Fruit fly (Drosophila melanogaster) whole organism, embryonic: ENCODE data around the gene Or85a.

Experiments
- Bteb2 ChIP-seq: fragments of 200-800 bp; sonication (Bioruptor generic); optimal IDR thresholded peaks from 2 replicates; lab custom pipeline; 2016; ENCODE audit warnings: missing biosample characterization, missing genetic modification characterization
- CG11504 ChIP-seq: fragments of 200-800 bp; sonication (Bioruptor generic); optimal IDR thresholded peaks from 3 replicates; lab custom pipeline; 2019; ENCODE audit warnings: missing biosample characterization, mild to moderate bottlenecking, missing genetic modification characterization, moderate library complexity
- CG12071 ChIP-seq: fragments of 200-800 bp; sonication (Bioruptor generic); optimal IDR thresholded peaks from 3 replicates; lab custom pipeline; 2018; ENCODE audit warnings: missing biosample characterization, mild to moderate bottlenecking, missing genetic modification characterization
- CG12299 ChIP-seq: fragments of 200-800 bp; sonication (Bioruptor generic); optimal IDR thresholded peaks from 2 replicates; lab custom pipeline; 2018; ENCODE audit warnings: missing biosample characterization, mild to moderate bottlenecking, missing genetic modification characterization
- CG12659 ChIP-seq: fragments of 200-800 bp; sonication (Bioruptor generic); optimal IDR thresholded peaks from 3 replicates; lab custom pipeline; 2017; ENCODE audit warnings: mild to moderate bottlenecking, missing biosample characterization, missing genetic modification reagents, missing genetic modification characterization
- CG12942 ChIP-seq: fragments of 200-800 bp; sonication (Bioruptor generic); optimal IDR thresholded peaks from 3 replicates; lab custom pipeline; 2016; ENCODE audit warnings: missing biosample characterization, missing genetic modification characterization
- CG14667 ChIP-seq: fragments of 200-800 bp; sonication (Bioruptor generic); IDR thresholded peaks from 2 replicates; pipeline ENCODE4 v1.3.6; 2022; ENCODE audit warnings: missing biosample characterization, missing genetic modification characterization
- CG1603 ChIP-seq: fragments of 200-800 bp; sonication (Bioruptor generic); optimal IDR thresholded peaks from 2 replicates; lab custom pipeline; 2019; ENCODE audit warnings: missing biosample characterization, mild to moderate bottlenecking, missing genetic modification characterization, moderate library complexity
- CG17328 ChIP-seq: fragments of 200-800 bp; sonication (Bioruptor generic); IDR thresholded peaks from 2 replicates; pipeline ENCODE4 v1.3.6; 2022; ENCODE audit warnings: missing biosample characterization, missing genetic modification characterization
- CG17359 ChIP-seq: fragments of 200-800 bp; sonication (Bioruptor generic); optimal IDR thresholded peaks from 3 replicates; lab custom pipeline; 2018; ENCODE audit warnings: missing biosample characterization, mild to moderate bottlenecking, missing genetic modification characterization, moderate library complexity
- CG18262 ChIP-seq: fragments of 200-800 bp; optimal IDR thresholded peaks from 3 replicates; lab custom pipeline; 2019; ENCODE audit warnings: missing biosample characterization, mild to moderate bottlenecking, missing genetic modification characterization, moderate library complexity
- CG2202 ChIP-seq: fragments of 200-800 bp; sonication (Bioruptor generic); optimal IDR thresholded peaks from 2 replicates; lab custom pipeline; 2018; ENCODE audit warnings: missing biosample characterization, mild to moderate bottlenecking, missing genetic modification characterization
- CG30403 ChIP-seq: fragments of 200-800 bp; sonication (Bioruptor generic); optimal IDR thresholded peaks from 3 replicates; lab custom pipeline; 2016; ENCODE audit warnings: missing biosample characterization, missing genetic modification characterization
- CG34422 ChIP-seq: fragments of 200-800 bp; sonication (Bioruptor generic); IDR thresholded peaks from 3 replicates; pipeline ENCODE4 v1.3.6; 2022; ENCODE audit warnings: missing biosample characterization, missing genetic modification characterization
- CG4424 ChIP-seq: fragments of 200-800 bp; sonication (Bioruptor generic); optimal IDR thresholded peaks from 3 replicates; lab custom pipeline; 2016; ENCODE audit warnings: missing biosample characterization, missing genetic modification characterization
- CG4820 ChIP-seq: fragments of 200-800 bp; sonication (Bioruptor generic); optimal IDR thresholded peaks from 3 replicates; lab custom pipeline; 2016; ENCODE audit warnings: missing biosample characterization, missing genetic modification characterization
- CG5180 ChIP-seq: fragments of 200-800 bp; sonication (Bioruptor generic); optimal IDR thresholded peaks from 3 replicates; lab custom pipeline; 2017; ENCODE audit warnings: missing biosample characterization, missing genetic modification characterization, mild to moderate bottlenecking, moderate library complexity, missing genetic modification reagents
- CG6689 ChIP-seq: fragments of 200-800 bp; sonication (Bioruptor generic); IDR thresholded peaks from 2 replicates; pipeline ENCODE4 v1.3.6; 2022; ENCODE audit warnings: missing biosample characterization, missing genetic modification characterization
- D19A ChIP-seq: fragments of 200-800 bp; optimal IDR thresholded peaks from 3 replicates; lab custom pipeline; 2019; ENCODE audit warnings: missing biosample characterization, mild to moderate bottlenecking, missing genetic modification characterization, moderate library complexity
- Doc2 ChIP-seq: fragments of 200-800 bp; sonication (Bioruptor generic); IDR thresholded peaks from 2 replicates; pipeline ENCODE4 v1.3.6; 2022; ENCODE audit warnings: missing biosample characterization, missing genetic modification characterization
- E2f1 ChIP-seq: fragments of 200-800 bp; sonication (Bioruptor generic); IDR thresholded peaks from 2 replicates; pipeline ENCODE4 v1.3.6; 2022; ENCODE audit warnings: missing biosample characterization, missing genetic modification characterization
- Lim3 ChIP-seq: fragments of 200-800 bp; sonication (Bioruptor generic); IDR thresholded peaks from 2 replicates; pipeline ENCODE4 v1.3.6; 2022; ENCODE audit warnings: missing biosample characterization, missing genetic modification characterization
- Mad ChIP-seq: fragments of 200-800 bp; sonication (Bioruptor generic); optimal IDR thresholded peaks from 2 replicates; lab custom pipeline; 2016; ENCODE audit warnings: missing biosample characterization, missing genetic modification characterization
- Neu2 ChIP-seq: fragments of 200-800 bp; sonication (Bioruptor generic); optimal IDR thresholded peaks from 3 replicates; lab custom pipeline; 2016; ENCODE audit warnings: missing biosample characterization, missing genetic modification characterization, borderline replicate concordance
- Pdp1 ChIP-seq, 2 experiments: fragments of 200-800 bp; sonication (Bioruptor generic); optimal IDR thresholded peaks; 3 replicates each; lab custom pipeline; 2016; ENCODE audit warnings: missing biosample characterization in 2 of 2, missing genetic modification characterization in 2 of 2, mild to moderate bottlenecking in 1 of 2, moderate library complexity in 1 of 2
- Stat92E ChIP-seq, 3 experiments: fragments of >200 bp in 2 of 3; fragments of 200-800 bp in 1 of 3; sonication (Bioruptor generic) in 1 of 3; optimal IDR thresholded peaks; 2 replicates each; lab custom pipeline; 2017 to 2019; ENCODE audit warnings: missing biosample characterization in 3 of 3, missing genetic modification characterization in 3 of 3, mild to moderate bottlenecking in 1 of 3, moderate library complexity in 1 of 3
- Xbp1 ChIP-seq: fragments of 200-800 bp; sonication (Bioruptor generic); optimal IDR thresholded peaks from 3 replicates; lab custom pipeline; 2016; ENCODE audit warnings: missing biosample characterization, mild to moderate bottlenecking, missing genetic modification characterization
- bsh ChIP-seq, 2 experiments: fragments of 200-800 bp; sonication (Bioruptor generic); optimal IDR thresholded peaks; 2 replicates each; lab custom pipeline; 2017 to 2018; ENCODE audit warnings: mild to moderate bottlenecking in 2 of 2, missing biosample characterization in 2 of 2, missing genetic modification characterization in 2 of 2, moderate library complexity in 1 of 2
- chn ChIP-seq: fragments of 200-800 bp; sonication (Bioruptor generic); optimal IDR thresholded peaks from 2 replicates; lab custom pipeline; 2016; ENCODE audit warnings: missing biosample characterization, missing genetic modification characterization
- ci ChIP-seq: fragments of 200-800 bp; sonication (Bioruptor generic); IDR thresholded peaks from 3 replicates; pipeline ENCODE4 v1.3.6; 2022; ENCODE audit warnings: missing biosample characterization, missing genetic modification characterization
- corto ChIP-seq: fragments of 200-800 bp; sonication (Bioruptor generic); optimal IDR thresholded peaks from 2 replicates; lab custom pipeline; 2016; ENCODE audit warnings: missing biosample characterization, mild to moderate bottlenecking, missing genetic modification characterization, moderate library complexity
- esg ChIP-seq: fragments of 200-800 bp; sonication (Bioruptor generic); conservative IDR thresholded peaks from 2 replicates; pipeline ENCODE4 v1.3.6; 2022; ENCODE audit warnings: missing biosample characterization, missing genetic modification characterization
- fd64A ChIP-seq: fragments of 200-800 bp; sonication (Bioruptor generic); optimal IDR thresholded peaks from 3 replicates; lab custom pipeline; 2018; ENCODE audit warnings: missing biosample characterization, mild to moderate bottlenecking, missing genetic modification characterization
- fd96Cb ChIP-seq: fragments of 200-800 bp; sonication (Bioruptor generic); optimal IDR thresholded peaks from 2 replicates; lab custom pipeline; 2018; ENCODE audit warnings: missing biosample characterization, mild to moderate bottlenecking, missing genetic modification characterization, moderate library complexity
- gce ChIP-seq: fragments of 200-800 bp; sonication (Bioruptor generic); IDR thresholded peaks from 3 replicates; pipeline ENCODE4 v1.3.6; 2022; ENCODE audit warnings: missing biosample characterization, missing genetic modification characterization
- gem ChIP-seq: fragments of 200-800 bp; sonication (Bioruptor generic); optimal IDR thresholded peaks from 2 replicates; lab custom pipeline; 2019; ENCODE audit warnings: missing biosample characterization, mild to moderate bottlenecking, missing genetic modification characterization, moderate library complexity
- hbn ChIP-seq: fragments of 200-800 bp; sonication (Bioruptor generic); IDR thresholded peaks from 2 replicates; pipeline ENCODE4 v1.3.6; 2022; ENCODE audit warnings: missing biosample characterization, missing genetic modification characterization; ENCODE audit not compliant: partially characterized antibody
- kni ChIP-seq: fragments of 200-800 bp; sonication (Bioruptor generic); optimal IDR thresholded peaks from 3 replicates; lab custom pipeline; 2017; ENCODE audit warnings: mild to moderate bottlenecking, missing biosample characterization, missing genetic modification reagents, missing genetic modification characterization
- lab ChIP-seq: fragments of 200-800 bp; sonication (Bioruptor generic); optimal IDR thresholded peaks from 3 replicates; lab custom pipeline; 2017; ENCODE audit warnings: missing biosample characterization, missing genetic modification characterization, mild to moderate bottlenecking, moderate library complexity, missing genetic modification reagents
- mld ChIP-seq: fragments of 200-800 bp; sonication (Bioruptor generic); IDR thresholded peaks from 3 replicates; pipeline ENCODE4 v1.3.6; 2022; ENCODE audit warnings: missing biosample characterization, missing genetic modification characterization; ENCODE audit not compliant: partially characterized antibody
- nau ChIP-seq: fragments of 200-800 bp; sonication (Bioruptor generic); optimal IDR thresholded peaks from 3 replicates; lab custom pipeline; 2017; ENCODE audit warnings: missing biosample characterization, mild to moderate bottlenecking, missing genetic modification characterization, missing genetic modification reagents
- seq ChIP-seq: fragments of 200-800 bp; sonication (Bioruptor generic); IDR thresholded peaks from 2 replicates; pipeline ENCODE4 v1.3.6; 2022; ENCODE audit warnings: missing biosample characterization, missing genetic modification characterization
- shn ChIP-seq: fragments of 200-800 bp; sonication (Bioruptor generic); optimal IDR thresholded peaks from 3 replicates; lab custom pipeline; 2016; ENCODE audit warnings: missing biosample characterization, missing genetic modification characterization
- sim ChIP-seq: fragments of 200-800 bp; sonication (Bioruptor generic); IDR thresholded peaks from 2 replicates; pipeline ENCODE4 v1.3.6; 2022; ENCODE audit warnings: missing biosample characterization, missing genetic modification characterization
- sisA ChIP-seq: fragments of 200-800 bp; sonication (Bioruptor generic); IDR thresholded peaks from 2 replicates; pipeline ENCODE4 v1.3.6; 2022; ENCODE audit warnings: missing biosample characterization, missing genetic modification characterization
- sqz ChIP-seq: fragments of 200-800 bp; sonication (Bioruptor generic); optimal IDR thresholded peaks from 3 replicates; lab custom pipeline; 2018; ENCODE audit warnings: missing biosample characterization, mild to moderate bottlenecking, missing genetic modification characterization
- tin ChIP-seq: fragments of 200-800 bp; sonication (Bioruptor generic); optimal IDR thresholded peaks from 3 replicates; lab custom pipeline; 2016; ENCODE audit warnings: missing biosample characterization, missing genetic modification characterization
- zfh1 ChIP-seq: fragments of 200-800 bp; sonication (Bioruptor generic); IDR thresholded peaks from 3 replicates; pipeline ENCODE4 v1.3.6; 2022; ENCODE audit warnings: missing biosample characterization, missing genetic modification characterization

Gene Or85a

dm6 chr3R:8333768-8334470 is 12.4 kb downstream of the Or85a start, which contains the start of gene Poxm (continued):
- peak; percentile 78 for TF ChIP-seq nau (GFP tag; lab: Kevin White, UChicago)
- TF ChIP-seq Lim3 (GFP tag; lab: Robert Waterston, UW) = 0 out of 2 replicates have a peak, but pooled peaks have one; percentile 64
- peak; percentile 89 for TF ChIP-seq tin (GFP tag; lab: Kevin White, UChicago)
- peak in 1 of 3 experiments; percentile 88 for TF ChIP-seq Stat92E (GFP tag; optimal IDR thresholded peaks at IDR 0.05; lab: Kevin White, UChicago)
- TF ChIP-seq CG11504 (tag; lab: Kevin White, UChicago) = peak; percentile 93
- TF ChIP-seq gem (tag; lab: Kevin White, UChicago) = peak; percentile 97
- TF ChIP-seq shn (GFP tag; lab: Kevin White, UChicago) = peak; percentile 8
- peak; percentile 93 for TF ChIP-seq sisA
- TF ChIP-seq ci (GFP tag; lab: Robert Waterston, UW) = 0 out of 3 replicates have a peak, but pooled peaks have one; percentile 28
- peak; percentile 95 for TF ChIP-seq fd96Cb (tag; lab: Kevin White, UChicago)
- peak; percentile 88 for TF ChIP-seq CG17359 (tag; lab: Kevin White, UChicago)
- peak; percentile 81 for TF ChIP-seq CG5180 (GFP tag; lab: Kevin White, UChicago)
- peak; percentile 77 for TF ChIP-seq lab (GFP tag; lab: Kevin White, UChicago)
- peak; percentile 95 for TF ChIP-seq CG30403 (GFP tag; lab: Kevin White, UChicago)
- peak; percentile 72; the same call in 2 of the 3 replicates for TF ChIP-seq gce (GFP tag; lab: Robert Waterston, UW)
- peak; percentile 23 for TF ChIP-seq CG12071 (GFP tag; lab: Kevin White, UChicago)
- no peak for TF ChIP-seq hbn
- peak; percentile 67; the same call in 1 of the 2 replicates for TF ChIP-seq Doc2 (GFP tag; lab: Robert Waterston, UW)
- no peak for TF ChIP-seq Neu2 (GFP tag; lab: Kevin White, UChicago)
- peak; percentile 92 for TF ChIP-seq CG12659 (GFP tag; lab: Kevin White, UChicago)
- peak; percentile 77 for TF ChIP-seq chn (GFP tag; lab: Kevin White, UChicago)
- peak; percentile 94 for TF ChIP-seq CG6689 (GFP tag; lab: Robert Waterston, UW)
- peak; percentile 89 for TF ChIP-seq CG34422 (GFP tag; lab: Robert Waterston, UW)
- peak; percentile 95 for TF ChIP-seq CG4424 (GFP tag; lab: Kevin White, UChicago)
- TF ChIP-seq E2f1 = peak; percentile 91
- peak; percentile 88 for TF ChIP-seq esg (GFP tag; lab: Robert Waterston, UW)
- peak; percentile 28 for TF ChIP-seq CG1603 (tag; lab: Kevin White, UChicago)
- peak; percentile 52 for TF ChIP-seq kni (GFP tag; lab: Kevin White, UChicago)
- no peak for TF ChIP-seq fd64A (GFP tag; lab: Kevin White, UChicago)
- peak; percentile 76 to 77 for TF ChIP-seq Pdp1 (GFP tag; optimal IDR thresholded peaks at IDR 0.05; lab: Kevin White, UChicago)
- TF ChIP-seq CG12299 = peak; percentile 74
- TF ChIP-seq mld (GFP tag; lab: Robert Waterston, UW) = 0 out of 3 replicates have a peak, but pooled peaks have one; percentile 49
- peak; percentile 94 for TF ChIP-seq CG4820
- TF ChIP-seq Mad = peak; percentile 80
- peak; percentile 77 for TF ChIP-seq CG12942 (GFP tag; lab: Kevin White, UChicago)
- TF ChIP-seq CG18262 = peak; percentile 97
- peak; percentile 78 for TF ChIP-seq seq (GFP tag; lab: Robert Waterston, UW)
- TF ChIP-seq D19A (tag; lab: Kevin White, UChicago) = peak; percentile 89
- peak; percentile 90 for TF ChIP-seq sqz (GFP tag; lab: Kevin White, UChicago)
- peak; percentile 74 for TF ChIP-seq CG17328 (GFP tag; lab: Robert Waterston, UW)
- TF ChIP-seq corto (GFP tag; lab: Kevin White, UChicago) = peak; percentile 0
- TF ChIP-seq bsh (GFP tag; optimal IDR thresholded peaks at IDR 0.05; lab: Kevin White, UChicago) = peak; percentile 91 to 93
- TF ChIP-seq sim = peak; percentile 58; the same call in 1 of the 2 replicates
- peak; percentile 65 for TF ChIP-seq CG2202
- peak; percentile 67; the same call in 2 of the 3 replicates for TF ChIP-seq zfh1 (GFP tag; lab: Robert Waterston, UW)
- peak; percentile 19 for TF ChIP-seq Bteb2 (GFP tag; lab: Kevin White, UChicago)
- TF ChIP-seq CG14667 (GFP tag; lab: Robert Waterston, UW) = peak; percentile 90; the same call in 1 of the 2 replicates
- peak; percentile 92 for TF ChIP-seq Xbp1 (GFP tag; lab: Kevin White, UChicago)
